Worm (Caenorhabditis elegans) whole organism, late embryonic: Measurements from ENCODE around the gene grsp-2.

Experiments used
- C08G9.2 ChIP-seq: sonication (generic microtip); optimal IDR thresholded peaks from 2 replicates; lab custom pipeline; 2016; ENCODE audit warnings: mild to moderate bottlenecking, missing genetic modification characterization, moderate library complexity, missing compliant biosample characterization
- C38D4.7 ChIP-seq: fragments of 200-800 bp; sonication (Bioruptor generic); optimal IDR thresholded peaks from 2 replicates; lab custom pipeline; 2018; ENCODE audit warnings: mild to moderate bottlenecking, missing genetic modification characterization, moderate library complexity, missing compliant biosample characterization
- F13H6.1 ChIP-seq: sonication (generic microtip); optimal IDR thresholded peaks from 2 replicates; lab custom pipeline; 2016; ENCODE audit warnings: missing genetic modification characterization, missing compliant biosample characterization
- K02D7.2 ChIP-seq: sonication (generic microtip); optimal IDR thresholded peaks from 2 replicates; lab custom pipeline; 2017; ENCODE audit warnings: mild to moderate bottlenecking, missing genetic modification characterization, missing compliant biosample characterization
- ahr-1 ChIP-seq: sonication (generic microtip); optimal IDR thresholded peaks from 2 replicates; lab custom pipeline; 2016; ENCODE audit warnings: missing genetic modification characterization, missing compliant biosample characterization
- ama-1 ChIP-seq: fragments of 150-350 bp; optimal IDR thresholded peaks from 2 replicates; lab custom pipeline; 2014
- ceh-14 ChIP-seq: sonication (generic microtip); optimal IDR thresholded peaks from 2 replicates; lab custom pipeline; 2016; ENCODE audit warnings: missing genotype, missing genetic modification characterization, missing compliant biosample characterization
- ceh-18 ChIP-seq: sonication (generic microtip); optimal IDR thresholded peaks from 2 replicates; lab custom pipeline; 2016; ENCODE audit warnings: missing genetic modification characterization, missing compliant biosample characterization
- ceh-2 ChIP-seq: sonication (generic microtip); optimal IDR thresholded peaks from 2 replicates; lab custom pipeline; 2016; ENCODE audit warnings: missing genotype, missing genetic modification characterization, missing compliant biosample characterization
- ceh-22 ChIP-seq: sonication (generic microtip); optimal IDR thresholded peaks from 2 replicates; lab custom pipeline; 2017; ENCODE audit warnings: missing biosample characterization, missing genetic modification characterization
- ceh-30 ChIP-seq: fragments of 150-350 bp; optimal IDR thresholded peaks from 2 replicates; lab custom pipeline; 2014; ENCODE audit warnings: missing biosample characterization, missing genetic modification characterization
- ceh-31 ChIP-seq: sonication (generic microtip); optimal IDR thresholded peaks from 2 replicates; lab custom pipeline; 2016; ENCODE audit warnings: missing genetic modification characterization, missing compliant biosample characterization
- ceh-34 ChIP-seq: sonication (generic microtip); optimal IDR thresholded peaks from 2 replicates; lab custom pipeline; 2016; ENCODE audit warnings: mild to moderate bottlenecking, missing genetic modification characterization, missing compliant biosample characterization
- ceh-48 ChIP-seq: sonication (generic microtip); optimal IDR thresholded peaks from 2 replicates; lab custom pipeline; 2016; ENCODE audit warnings: missing genetic modification characterization, inconsistent platforms, missing compliant biosample characterization
- ceh-6 ChIP-seq: fragments of 200-800 bp; sonication (Bioruptor generic); optimal IDR thresholded peaks from 2 replicates; lab custom pipeline; 2018; ENCODE audit warnings: mild to moderate bottlenecking, missing genetic modification characterization, missing compliant biosample characterization
- che-1 ChIP-seq: sonication (generic microtip); optimal IDR thresholded peaks from 2 replicates; lab custom pipeline; 2016; ENCODE audit warnings: mild to moderate bottlenecking, missing genetic modification characterization, missing compliant biosample characterization
- dmd-4 ChIP-seq: sonication (generic microtip); optimal IDR thresholded peaks from 2 replicates; lab custom pipeline; 2016; ENCODE audit warnings: borderline replicate concordance, missing genetic modification characterization, missing compliant biosample characterization
- dve-1 ChIP-seq: sonication (generic microtip); optimal IDR thresholded peaks from 2 replicates; lab custom pipeline; 2017; ENCODE audit warnings: antibody characterized with exemption, mild to moderate bottlenecking, missing genetic modification characterization, missing compliant biosample characterization
- elt-4 ChIP-seq: sonication (generic microtip); optimal IDR thresholded peaks from 2 replicates; lab custom pipeline; 2016; ENCODE audit warnings: missing genetic modification characterization, missing compliant biosample characterization
- ets-4 ChIP-seq: sonication (generic microtip); optimal IDR thresholded peaks from 2 replicates; lab custom pipeline; 2016; ENCODE audit warnings: missing genetic modification characterization, missing compliant biosample characterization
- hlh-13 ChIP-seq: fragments of 200-800 bp; sonication (Bioruptor generic); optimal IDR thresholded peaks from 2 replicates; lab custom pipeline; 2018; ENCODE audit warnings: mild to moderate bottlenecking, missing genetic modification characterization, missing compliant biosample characterization
- hlh-15 ChIP-seq: sonication (generic microtip); optimal IDR thresholded peaks from 2 replicates; lab custom pipeline; 2016; ENCODE audit warnings: missing genetic modification characterization, missing compliant biosample characterization
- hlh-30 ChIP-seq: sonication (generic microtip); optimal IDR thresholded peaks from 2 replicates; lab custom pipeline; 2017; ENCODE audit warnings: antibody characterized with exemption, missing genetic modification characterization, missing compliant biosample characterization; ENCODE audit not compliant: insufficient read depth
- hlh-6 ChIP-seq: sonication (generic microtip); optimal IDR thresholded peaks from 2 replicates; lab custom pipeline; 2016; ENCODE audit warnings: missing genotype, missing genetic modification characterization, missing compliant biosample characterization
- hlh-8 ChIP-seq: sonication (generic microtip); optimal IDR thresholded peaks from 2 replicates; lab custom pipeline; 2016; ENCODE audit warnings: missing genotype, missing genetic modification characterization, missing compliant biosample characterization
- lim-6 ChIP-seq: sonication (generic microtip); optimal IDR thresholded peaks from 2 replicates; lab custom pipeline; 2016; ENCODE audit warnings: missing genetic modification characterization, missing compliant biosample characterization
- madf-2 ChIP-seq: sonication (generic microtip); optimal IDR thresholded peaks from 2 replicates; lab custom pipeline; 2017; ENCODE audit warnings: missing genetic modification characterization, missing compliant biosample characterization
- mec-3 ChIP-seq: sonication (generic microtip); optimal IDR thresholded peaks from 2 replicates; lab custom pipeline; 2016; ENCODE audit warnings: borderline replicate concordance, missing genetic modification characterization, missing compliant biosample characterization
- nfya-1 ChIP-seq: sonication (generic microtip); optimal IDR thresholded peaks from 2 replicates; lab custom pipeline; 2017; ENCODE audit warnings: missing genetic modification characterization, mild to moderate bottlenecking, missing compliant biosample characterization, antibody characterized with exemption, moderate library complexity
- npax-4 ChIP-seq: sonication (generic microtip); optimal IDR thresholded peaks from 2 replicates; lab custom pipeline; 2016; ENCODE audit warnings: missing genetic modification characterization, missing compliant biosample characterization
- pag-3 ChIP-seq: sonication (generic microtip); optimal IDR thresholded peaks from 2 replicates; lab custom pipeline; 2016; ENCODE audit warnings: missing compliant biosample characterization, missing genetic modification characterization, borderline replicate concordance
- pat-9 ChIP-seq: fragments of 200-800 bp; sonication (Bioruptor generic); optimal IDR thresholded peaks from 2 replicates; lab custom pipeline; 2018; ENCODE audit warnings: mild to moderate bottlenecking, missing genetic modification characterization, moderate library complexity, missing compliant biosample characterization
- pax-1 ChIP-seq: fragments of 150-350 bp; optimal IDR thresholded peaks from 2 replicates; lab custom pipeline; 2014; ENCODE audit warnings: missing biosample characterization, missing genetic modification characterization
- pha-2 ChIP-seq: sonication (generic microtip); optimal IDR thresholded peaks from 2 replicates; lab custom pipeline; 2017; ENCODE audit warnings: mild to moderate bottlenecking, missing genetic modification characterization, missing compliant biosample characterization
- pqm-1 ChIP-seq: sonication (generic microtip); optimal IDR thresholded peaks from 2 replicates; lab custom pipeline; 2016; ENCODE audit warnings: missing genetic modification characterization, missing compliant biosample characterization
- pros-1 ChIP-seq: fragments of 150-350 bp; optimal IDR thresholded peaks from 2 replicates; lab custom pipeline; 2014; ENCODE audit warnings: missing biosample characterization, missing genetic modification reagents, missing genetic modification characterization
- ref-2 ChIP-seq: sonication (generic microtip); optimal IDR thresholded peaks from 2 replicates; lab custom pipeline; 2016; ENCODE audit warnings: missing genetic modification characterization, missing compliant biosample characterization
- sdc-2 ChIP-seq: sonication (generic microtip); optimal IDR thresholded peaks from 2 replicates; lab custom pipeline; 2016; ENCODE audit warnings: missing genotype, missing genetic modification characterization, missing compliant biosample characterization
- sox-2 ChIP-seq: fragments of 200-800 bp; sonication (Bioruptor generic); IDR thresholded peaks from 2 replicates; pipeline ENCODE4 v1.3.6; 2022; ENCODE audit warnings: missing genetic modification reagents, missing genetic modification characterization, missing compliant biosample characterization
- sox-4 ChIP-seq: sonication (generic microtip); optimal IDR thresholded peaks from 2 replicates; lab custom pipeline; 2017; ENCODE audit warnings: mild to moderate bottlenecking, missing genetic modification characterization, inconsistent platforms, missing compliant biosample characterization
- syd-9 ChIP-seq: sonication (generic microtip); optimal IDR thresholded peaks from 2 replicates; lab custom pipeline; 2016; ENCODE audit warnings: mild to moderate bottlenecking, missing genetic modification characterization, moderate library complexity, missing compliant biosample characterization
- tbx-7 ChIP-seq: sonication (generic microtip); optimal IDR thresholded peaks from 2 replicates; lab custom pipeline; 2016; ENCODE audit warnings: missing genotype, missing genetic modification characterization, missing compliant biosample characterization
- unc-42 ChIP-seq: sonication (generic microtip); optimal IDR thresholded peaks from 2 replicates; lab custom pipeline; 2016; ENCODE audit warnings: missing genotype, missing genetic modification characterization, missing compliant biosample characterization
- unc-55 ChIP-seq: sonication (generic microtip); optimal IDR thresholded peaks from 2 replicates; lab custom pipeline; 2017; ENCODE audit warnings: missing biosample characterization, missing genetic modification reagents, missing genetic modification characterization

The grsp-2 gene

DNA sequence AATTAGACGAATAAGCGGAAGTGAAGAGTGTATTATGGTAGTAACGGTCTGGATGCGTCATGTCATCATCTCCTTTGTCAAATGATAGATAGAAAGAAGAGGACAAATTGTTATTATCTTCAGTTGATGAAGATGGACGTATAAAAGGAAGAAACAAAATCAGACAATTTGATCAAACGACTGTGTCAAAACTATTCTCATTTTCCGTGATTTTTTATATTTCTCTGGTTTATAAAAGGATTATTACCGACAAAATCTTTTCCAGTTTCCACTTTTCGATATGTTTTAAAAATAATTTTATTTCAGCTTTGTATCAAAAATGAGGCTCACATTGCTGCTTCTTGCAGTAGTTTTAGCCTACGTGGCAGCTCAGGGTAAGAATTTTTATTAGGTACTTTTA is at the start of gene grsp-2:
grsp-2 (plus strand) TSS at position 301 of the 400 bp plus-strand sequence.
- TF ChIP-seq pax-1 (tag; lab: Kevin White, UChicago) = no peak
- TF ChIP-seq ceh-18 (tag; lab: Kevin White, UChicago) = no peak
- TF ChIP-seq elt-4 (tag; lab: Kevin White, UChicago) = no peak
- TF ChIP-seq C38D4.7 (GFP tag; lab: Kevin White, UChicago) = no peak
- no peak for TF ChIP-seq ceh-48
- no peak for TF ChIP-seq nfya-1 (tag; lab: Kevin White, UChicago)
- TF ChIP-seq ama-1 (lab: Kevin White, UChicago) = no peak
- TF ChIP-seq ahr-1 = no peak
- no peak for TF ChIP-seq pha-2 (tag; lab: Kevin White, UChicago)
- no peak for TF ChIP-seq tbx-7 (tag; lab: Kevin White, UChicago)
- no peak for TF ChIP-seq dmd-4 (tag; lab: Kevin White, UChicago)
- TF ChIP-seq pros-1 (tag; lab: Kevin White, UChicago) = no peak
- TF ChIP-seq mec-3 (tag; lab: Kevin White, UChicago) = no peak
- TF ChIP-seq sox-4 (tag; lab: Kevin White, UChicago) = no peak
- no peak for TF ChIP-seq ceh-2 (tag; lab: Kevin White, UChicago)
- TF ChIP-seq ets-4 (tag; lab: Kevin White, UChicago) = no peak
- no peak for TF ChIP-seq ref-2
- no peak for TF ChIP-seq ceh-31 (tag; lab: Kevin White, UChicago)
- no peak for TF ChIP-seq madf-2 (tag; lab: Kevin White, UChicago)
- no peak for TF ChIP-seq pqm-1

DNA sequence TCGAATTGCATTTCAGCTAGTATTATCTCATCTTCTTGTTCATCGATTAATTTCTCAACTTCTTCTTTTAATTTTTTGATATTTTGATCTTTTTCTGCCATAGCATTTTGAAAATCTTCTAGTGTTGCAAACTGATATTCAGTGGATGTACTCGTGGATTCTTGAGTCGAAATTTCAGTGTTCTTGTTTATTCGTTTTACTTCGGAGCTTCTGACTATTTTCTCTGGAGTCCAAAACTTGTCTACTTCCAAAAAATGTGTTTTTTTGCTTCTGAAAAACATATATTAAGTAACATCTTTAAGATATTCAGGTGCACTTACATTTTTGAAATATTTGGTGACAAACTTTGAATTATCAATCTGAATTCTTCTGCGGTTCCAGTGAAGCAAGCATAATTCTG is 46.6 kb upstream of the grsp-2 start, which contains the start of gene F20C5.5:
F20C5.5 (minus strand) TSS at position 101 of the 400 bp plus-strand sequence.
- TF ChIP-seq hlh-8 (tag; lab: Kevin White, UChicago) (no peak), C08G9.2 (tag; lab: Kevin White, UChicago) (no peak), npax-4 (no peak), pag-3 (no peak), nfya-1 (tag; lab: Kevin White, UChicago) (no peak), pqm-1 (no peak), ama-1 (lab: Kevin White, UChicago) (no peak), sdc-2 (tag; lab: Kevin White, UChicago) (no peak), ceh-18 (tag; lab: Kevin White, UChicago) (no peak), che-1 (no peak), hlh-6 (no peak), hlh-30 (no peak), syd-9 (tag; lab: Kevin White, UChicago) (no peak)

DNA sequence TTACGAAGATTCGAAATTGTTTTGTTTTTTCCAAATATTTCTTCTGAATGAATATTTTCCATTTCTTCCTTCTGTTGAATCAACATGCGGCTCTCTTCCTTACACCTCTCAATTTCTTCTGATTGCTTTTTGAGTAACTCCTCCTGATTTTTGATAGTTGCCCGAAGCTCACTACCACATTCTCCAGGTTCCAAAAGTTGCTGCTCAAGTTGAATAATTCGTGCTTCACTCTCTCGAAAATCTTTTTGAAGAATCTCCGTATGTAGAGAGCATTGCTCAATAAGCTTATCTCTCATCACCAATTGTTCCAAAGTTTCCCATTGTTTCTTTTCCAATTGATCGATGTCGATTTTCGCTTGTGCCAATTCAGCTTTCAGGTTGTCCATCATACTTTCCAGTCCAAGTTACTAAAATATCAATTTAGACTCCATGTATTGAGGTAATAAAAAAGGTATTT is 43.3 kb upstream of the grsp-2 start, which contains the start of gene F20C5.6:
F20C5.6 (minus strand) TSS at position 407 of the 457 bp plus-strand sequence.
- no peak for TF ChIP-seq hlh-30
- no peak for TF ChIP-seq sox-4 (tag; lab: Kevin White, UChicago)
- TF ChIP-seq ceh-22 (tag; lab: Kevin White, UChicago) = no peak
- no peak for TF ChIP-seq npax-4
- no peak for TF ChIP-seq hlh-13
- TF ChIP-seq, all 69 proteins: peak for 0

DNA sequence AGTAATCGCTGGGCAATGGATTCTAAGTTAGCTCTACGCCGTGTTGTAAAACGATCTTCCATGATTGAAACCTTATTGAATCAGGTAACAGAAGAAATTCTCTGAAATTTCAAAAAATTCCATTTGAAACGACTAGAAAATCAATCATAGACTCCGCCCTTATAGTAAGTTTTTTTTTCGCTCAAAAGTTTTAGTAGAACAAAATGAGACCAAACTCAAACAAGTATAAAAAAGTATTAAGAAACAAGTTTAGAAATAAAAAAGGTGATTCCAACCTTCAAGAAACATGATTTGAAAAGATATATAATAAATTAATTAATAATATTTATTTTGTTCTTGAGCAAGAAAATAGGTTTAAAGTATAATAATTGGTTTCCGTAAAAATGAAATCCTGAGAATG is 38.1 kb upstream of the grsp-2 start, which contains the start of gene C33D9.6:
C33D9.6 (minus strand) TSS at position 101 of the 400 bp plus-strand sequence.
- no peak for TF ChIP-seq ceh-31 (tag; lab: Kevin White, UChicago)

DNA sequence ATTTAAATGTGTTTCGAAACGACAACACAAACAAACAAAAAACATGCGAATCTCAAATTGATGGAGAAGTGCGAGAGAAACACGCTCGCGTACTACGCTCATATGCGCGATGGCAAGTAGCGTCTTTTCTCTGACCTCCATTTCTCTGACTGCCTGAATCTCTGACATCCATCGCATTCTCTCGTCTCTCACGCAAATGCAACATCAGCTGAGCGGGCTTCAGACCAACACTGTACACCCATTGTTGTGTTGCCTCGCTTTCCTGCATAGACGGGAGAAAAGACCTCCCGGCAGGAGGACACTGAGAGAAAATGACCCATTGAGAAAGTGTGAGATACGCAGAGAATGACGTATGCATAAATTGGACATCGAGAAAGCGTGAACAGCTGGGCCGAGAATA is 34.0 kb upstream of the grsp-2 start:
- peak; percentile 82 for TF ChIP-seq sox-2
- TF ChIP-seq pros-1 (tag; lab: Kevin White, UChicago) = peak; percentile 81
- peak; percentile 46 for TF ChIP-seq ceh-14 (tag; lab: Kevin White, UChicago)
- peak; percentile 12 for TF ChIP-seq lim-6 (tag; lab: Kevin White, UChicago)
- TF ChIP-seq ceh-2 (tag; lab: Kevin White, UChicago) = peak; percentile 75
- TF ChIP-seq madf-2 (tag; lab: Kevin White, UChicago) = peak; percentile 0
- peak; percentile 74 for TF ChIP-seq ceh-34
- TF ChIP-seq unc-55 = peak; percentile 92
- TF ChIP-seq ceh-6 (GFP tag; lab: Kevin White, UChicago) = peak; percentile 35
- peak; percentile 81 for TF ChIP-seq ceh-18 (tag; lab: Kevin White, UChicago)
- TF ChIP-seq che-1 = peak; percentile 36
- TF ChIP-seq pat-9 (tag; lab: Kevin White, UChicago) = no peak
- no peak for TF ChIP-seq sox-4 (tag; lab: Kevin White, UChicago)
- TF ChIP-seq K02D7.2 = no peak
- peak; percentile 68 for TF ChIP-seq F13H6.1 (tag; lab: Kevin White, UChicago)
- no peak for TF ChIP-seq npax-4
- no peak for TF ChIP-seq hlh-15
- TF ChIP-seq dve-1 (tag; lab: Kevin White, UChicago) = peak; percentile 66
- peak; percentile 32 for TF ChIP-seq ceh-30 (tag; lab: Kevin White, UChicago)
- peak; percentile 59 for TF ChIP-seq unc-42
- TF ChIP-seq hlh-6 = no peak
- TF ChIP-seq sdc-2 (tag; lab: Kevin White, UChicago) = peak; percentile 40
